Fruit fly (Drosophila melanogaster) whole organism, embryonic: ENCODE measurements around the gene CG2003.

Source experiments
- Bgb ChIP-seq: fragments of 200-800 bp; sonication (Bioruptor generic); IDR thresholded peaks from 2 replicates; pipeline ENCODE4 v1.3.6; 2022; ENCODE audit warnings: missing biosample characterization, missing genetic modification characterization; ENCODE audit not compliant: partially characterized antibody
- CG11504 ChIP-seq: fragments of 200-800 bp; sonication (Bioruptor generic); optimal IDR thresholded peaks from 3 replicates; lab custom pipeline; 2019; ENCODE audit warnings: missing biosample characterization, mild to moderate bottlenecking, missing genetic modification characterization, moderate library complexity
- CG11560 ChIP-seq: fragments of 200-800 bp; sonication (Bioruptor generic); IDR thresholded peaks from 3 replicates; pipeline ENCODE4 v1.3.6; 2022; ENCODE audit warnings: missing biosample characterization, missing genetic modification characterization
- CG11723 ChIP-seq: fragments of 200-800 bp; sonication (Bioruptor generic); optimal IDR thresholded peaks from 2 replicates; lab custom pipeline; 2017; ENCODE audit warnings: missing biosample characterization, mild to moderate bottlenecking, missing genetic modification characterization
- CG14050 ChIP-seq: fragments of 200-800 bp; sonication (Bioruptor generic); IDR thresholded peaks from 3 replicates; pipeline ENCODE4 v1.3.6; 2022; ENCODE audit warnings: missing biosample characterization, missing genetic modification characterization
- CG15073 ChIP-seq: fragments of 200-800 bp; sonication (Bioruptor generic); optimal IDR thresholded peaks from 2 replicates; lab custom pipeline; 2016; ENCODE audit warnings: missing biosample characterization, missing genetic modification characterization
- CG16779 ChIP-seq: fragments of 200-800 bp; sonication (Bioruptor generic); IDR thresholded peaks from 2 replicates; pipeline ENCODE4 v1.3.6; 2022; ENCODE audit warnings: missing biosample characterization, missing genetic modification characterization
- CG17186 ChIP-seq: fragments of 200-800 bp; sonication (Bioruptor generic); optimal IDR thresholded peaks from 3 replicates; lab custom pipeline; 2017; ENCODE audit warnings: missing biosample characterization, missing genetic modification reagents, missing genetic modification characterization
- CG18599 ChIP-seq: fragments of 200-800 bp; sonication (Bioruptor generic); optimal IDR thresholded peaks from 3 replicates; lab custom pipeline; 2017; ENCODE audit warnings: missing biosample characterization, missing genetic modification characterization, mild to moderate bottlenecking, moderate library complexity, missing genetic modification reagents
- CG2199 ChIP-seq: fragments of 200-800 bp; sonication (Bioruptor generic); IDR thresholded peaks from 3 replicates; pipeline ENCODE4 v1.3.6; 2022; ENCODE audit warnings: missing biosample characterization, missing genetic modification characterization
- CG30403 ChIP-seq: fragments of 200-800 bp; sonication (Bioruptor generic); optimal IDR thresholded peaks from 3 replicates; lab custom pipeline; 2016; ENCODE audit warnings: missing biosample characterization, missing genetic modification characterization
- CG34224 ChIP-seq: fragments of 200-800 bp; sonication (Bioruptor generic); IDR thresholded peaks from 3 replicates; pipeline ENCODE4 v1.3.6; 2022; ENCODE audit warnings: missing biosample characterization, missing genetic modification characterization; ENCODE audit not compliant: partially characterized antibody
- CG4854 ChIP-seq: fragments of 200-800 bp; sonication (Bioruptor generic); optimal IDR thresholded peaks from 2 replicates; lab custom pipeline; 2016; ENCODE audit warnings: missing biosample characterization, missing genetic modification characterization, inconsistent platforms
- CG5180 ChIP-seq: fragments of 200-800 bp; sonication (Bioruptor generic); optimal IDR thresholded peaks from 3 replicates; lab custom pipeline; 2017; ENCODE audit warnings: missing biosample characterization, missing genetic modification characterization, mild to moderate bottlenecking, moderate library complexity, missing genetic modification reagents
- CG6175 ChIP-seq: fragments of 200-800 bp; sonication (Bioruptor generic); IDR thresholded peaks from 3 replicates; pipeline ENCODE4 v1.3.6; 2022; ENCODE audit warnings: missing biosample characterization, missing genetic modification characterization
- D ChIP-seq, 2 experiments: fragments of 200-800 bp in 1 of 2; fragments of >200 bp in 1 of 2; sonication (Bioruptor generic) in 1 of 2; optimal IDR thresholded peaks; 2 replicates in 1 of 2; 3 replicates in 1 of 2; lab custom pipeline; 2017; ENCODE audit warnings: mild to moderate bottlenecking in 1 of 2, missing biosample characterization in 1 of 2, missing genetic modification characterization in 1 of 2, missing genetic modification reagents in 1 of 2
- E2f2 ChIP-seq: fragments of 200-800 bp; sonication (Bioruptor generic); IDR thresholded peaks from 2 replicates; pipeline ENCODE4 v1.3.6; 2022; ENCODE audit warnings: missing biosample characterization, missing genetic modification characterization
- Ets65A ChIP-seq: fragments of 200-800 bp; sonication (Bioruptor generic); peaks from one replicate; lab custom pipeline; 2016; ENCODE audit warnings: missing biosample characterization, missing genetic modification characterization
- GATAe ChIP-seq: fragments of 200-800 bp; sonication (Bioruptor generic); conservative IDR thresholded peaks from 2 replicates; pipeline ENCODE4 v1.3.6; 2022; ENCODE audit warnings: missing biosample characterization, missing genetic modification characterization
- Gsc ChIP-seq: fragments of 200-800 bp; sonication (Bioruptor generic); IDR thresholded peaks from 2 replicates; pipeline ENCODE4 v1.3.6; 2022; ENCODE audit warnings: missing biosample characterization, missing genetic modification characterization
- HLH4C ChIP-seq: fragments of 200-800 bp; sonication (Bioruptor generic); IDR thresholded peaks from 3 replicates; pipeline ENCODE4 v1.3.6; 2022; ENCODE audit warnings: missing biosample characterization, missing genetic modification characterization; ENCODE audit not compliant: partially characterized antibody
- Hey ChIP-seq: fragments of 200-800 bp; sonication (Bioruptor generic); optimal IDR thresholded peaks from 3 replicates; lab custom pipeline; 2018; ENCODE audit warnings: missing biosample characterization, mild to moderate bottlenecking, missing genetic modification characterization
- Kr ChIP-seq: fragments of 200-800 bp; sonication (Bioruptor generic); optimal IDR thresholded peaks from 2 replicates; lab custom pipeline; 2017; ENCODE audit warnings: missing biosample characterization, mild to moderate bottlenecking, missing genetic modification characterization
- Mrtf ChIP-seq: fragments of 200-800 bp; sonication (Bioruptor generic); IDR thresholded peaks from 3 replicates; pipeline ENCODE4 v1.3.6; 2022; ENCODE audit warnings: missing biosample characterization, missing genetic modification characterization
- Rx ChIP-seq: fragments of 200-800 bp; sonication (Bioruptor generic); IDR thresholded peaks from 2 replicates; pipeline ENCODE4 v1.3.6; 2022; ENCODE audit warnings: missing biosample characterization, missing genetic modification characterization
- Side ChIP-seq: fragments of 200-800 bp; sonication (Bioruptor generic); optimal IDR thresholded peaks from 2 replicates; lab custom pipeline; 2016; ENCODE audit warnings: missing biosample characterization, missing genetic modification characterization
- Vsx1 ChIP-seq: fragments of 200-800 bp; sonication (Bioruptor generic); optimal IDR thresholded peaks from 2 replicates; lab custom pipeline; 2017; ENCODE audit warnings: missing biosample characterization, mild to moderate bottlenecking, missing genetic modification characterization, missing genetic modification reagents
- ash1 ChIP-seq: fragments of 200-800 bp; sonication (Bioruptor generic); optimal IDR thresholded peaks from 2 replicates; lab custom pipeline; 2018; ENCODE audit warnings: missing biosample characterization, mild to moderate bottlenecking, missing genetic modification characterization
- az2 ChIP-seq: fragments of 200-800 bp; sonication (Bioruptor generic); optimal IDR thresholded peaks from 3 replicates; lab custom pipeline; 2016; ENCODE audit warnings: missing biosample characterization, missing genetic modification characterization
- bab2 ChIP-seq: fragments of 200-800 bp; sonication (Bioruptor generic); optimal IDR thresholded peaks from 2 replicates; lab custom pipeline; 2016; ENCODE audit warnings: missing biosample characterization, missing genetic modification characterization
- bbx ChIP-seq: fragments of 200-800 bp; sonication (Bioruptor generic); IDR thresholded peaks from 2 replicates; pipeline ENCODE4 v1.3.6; 2022; ENCODE audit warnings: missing biosample characterization, missing genetic modification characterization; ENCODE audit not compliant: partially characterized antibody
- cas ChIP-seq: fragments of 200-800 bp; sonication (Bioruptor generic); IDR thresholded peaks from 2 replicates; pipeline ENCODE4 v1.3.6; 2022; ENCODE audit warnings: missing biosample characterization, missing genetic modification characterization
- cato ChIP-seq: fragments of 200-800 bp; sonication (Bioruptor generic); optimal IDR thresholded peaks from 2 replicates; lab custom pipeline; 2016; ENCODE audit warnings: missing biosample characterization, missing genetic modification characterization, borderline replicate concordance
- da ChIP-seq: fragments of 200-800 bp; sonication (Bioruptor generic); optimal IDR thresholded peaks from 2 replicates; lab custom pipeline; 2016; ENCODE audit warnings: missing biosample characterization, missing genetic modification characterization
- dpn ChIP-seq, 2 experiments: fragments of 200-800 bp; sonication (Bioruptor generic); optimal IDR thresholded peaks; 3 replicates each; lab custom pipeline; 2016; ENCODE audit warnings: missing biosample characterization in 2 of 2, missing genetic modification characterization in 2 of 2
- dysf ChIP-seq: fragments of 200-800 bp; sonication (Bioruptor generic); IDR thresholded peaks from 3 replicates; pipeline ENCODE4 v1.3.6; 2022; ENCODE audit warnings: missing biosample characterization, missing genetic modification characterization
- esg ChIP-seq: fragments of 200-800 bp; sonication (Bioruptor generic); conservative IDR thresholded peaks from 2 replicates; pipeline ENCODE4 v1.3.6; 2022; ENCODE audit warnings: missing biosample characterization, missing genetic modification characterization
- ftz-f1 ChIP-seq: fragments of 200-800 bp; sonication (Bioruptor generic); optimal IDR thresholded peaks from 2 replicates; lab custom pipeline; 2016; ENCODE audit warnings: missing biosample characterization, missing genetic modification characterization
- kay ChIP-seq: fragments of 200-800 bp; sonication (Bioruptor generic); optimal IDR thresholded peaks from 2 replicates; lab custom pipeline; 2016; ENCODE audit warnings: missing biosample characterization, missing genetic modification characterization
- klu ChIP-seq: fragments of 200-800 bp; sonication (Bioruptor generic); IDR thresholded peaks from 2 replicates; pipeline ENCODE4 v1.3.6; 2022; ENCODE audit warnings: missing biosample characterization, missing genetic modification characterization
- maf-S ChIP-seq: fragments of 200-800 bp; sonication (Bioruptor generic); optimal IDR thresholded peaks from 2 replicates; lab custom pipeline; 2016; ENCODE audit warnings: missing biosample characterization, missing genetic modification characterization
- org-1 ChIP-seq: fragments of 200-800 bp; sonication (Bioruptor generic); optimal IDR thresholded peaks from 2 replicates; lab custom pipeline; 2017; ENCODE audit warnings: missing biosample characterization, missing genetic modification characterization
- pfk ChIP-seq: fragments of 200-800 bp; sonication (Bioruptor generic); optimal IDR thresholded peaks from 2 replicates; lab custom pipeline; 2018; ENCODE audit warnings: missing biosample characterization, mild to moderate bottlenecking, missing genetic modification characterization, moderate library complexity
- pita ChIP-seq: fragments of 200-800 bp; sonication (Bioruptor generic); optimal IDR thresholded peaks from 2 replicates; lab custom pipeline; 2017; ENCODE audit warnings: missing biosample characterization, mild to moderate bottlenecking, missing genetic modification characterization
- psq ChIP-seq: fragments of 200-800 bp; sonication (Bioruptor generic); optimal IDR thresholded peaks from 2 replicates; lab custom pipeline; 2017; ENCODE audit warnings: missing biosample characterization, missing genetic modification characterization
- ro ChIP-seq: fragments of 200-800 bp; sonication (Bioruptor generic); IDR thresholded peaks from 2 replicates; pipeline ENCODE4 v1.3.6; 2022; ENCODE audit warnings: missing biosample characterization, missing genetic modification characterization
- sens ChIP-seq: fragments of 200-800 bp; sonication (Bioruptor generic); peaks from one replicate; lab custom pipeline; 2016; ENCODE audit warnings: missing biosample characterization, missing genetic modification characterization
- seq ChIP-seq: fragments of 200-800 bp; sonication (Bioruptor generic); IDR thresholded peaks from 2 replicates; pipeline ENCODE4 v1.3.6; 2022; ENCODE audit warnings: missing biosample characterization, missing genetic modification characterization
- so ChIP-seq: fragments of 200-800 bp; sonication (Bioruptor generic); IDR thresholded peaks from 3 replicates; pipeline ENCODE4 v1.3.6; 2022; ENCODE audit warnings: missing biosample characterization, missing genetic modification characterization
- toy ChIP-seq: fragments of 200-800 bp; sonication (Bioruptor generic); IDR thresholded peaks from 2 replicates; pipeline ENCODE4 v1.3.6; 2022; ENCODE audit warnings: missing biosample characterization, missing genetic modification characterization
- trh ChIP-seq: fragments of 200-800 bp; sonication (Bioruptor generic); optimal IDR thresholded peaks from 2 replicates; lab custom pipeline; 2016; ENCODE audit warnings: missing biosample characterization, missing genetic modification characterization

Gene CG2003

dm6 chr3R:31939619-31940018 is 38.3 kb upstream of the CG2003 start:
- no peak for TF ChIP-seq bab2 (GFP tag; lab: Kevin White, UChicago)
- TF ChIP-seq CG2199 (GFP tag; lab: Robert Waterston, UW), result 0 out of 3 replicates have a peak, but pooled peaks have one; percentile 8
- TF ChIP-seq sens (GFP tag; lab: Kevin White, UChicago), result peak; percentile 43
- TF ChIP-seq Ets65A (GFP tag; lab: Kevin White, UChicago), result peak; percentile 62
- peak; percentile 85 for TF ChIP-seq CG11504

- TF ChIP-seq org-1 (GFP tag; lab: Kevin White, UChicago) (no peak), CG15073 (GFP tag; lab: Kevin White, UChicago) (no peak), E2f2 (GFP tag; lab: Robert Waterston, UW) (no peak), seq (GFP tag; lab: Robert Waterston, UW) (no peak), CG18599 (GFP tag; lab: Kevin White, UChicago) (no peak), CG14050 (GFP tag; lab: Robert Waterston, UW) (no peak), psq (no peak), ro (GFP tag; lab: Robert Waterston, UW) (no peak), CG16779 (GFP tag; lab: Robert Waterston, UW) (no peak), bbx (GFP tag; lab: Robert Waterston, UW) (no peak), az2 (no peak), CG11723 (GFP tag; lab: Kevin White, UChicago) (no peak), Hey (no peak), Bgb (no peak), CG4854 (no peak), Gsc (GFP tag; lab: Robert Waterston, UW) (no peak), CG11560 (tag; lab: Robert Waterston, UW) (no peak), Kr (GFP tag; lab: Kevin White, UChicago) (no peak), CG17186 (GFP tag; lab: Kevin White, UChicago) (no peak), Rx (GFP tag; lab: Robert Waterston, UW) (no peak)
Observed at dm6 chr3R:31940140-31940539, 37.8 kb upstream of the CG2003 start.

dm6 chr3R:31941580-31941979 is 36.3 kb upstream of the CG2003 start:
- TF ChIP-seq Mrtf (GFP tag; lab: Robert Waterston, UW) (peak; percentile 51; the same call in 1 of the 3 replicates), toy (GFP tag; lab: Robert Waterston, UW) (no peak), Side (no peak), CG34224 (GFP tag; lab: Robert Waterston, UW) (no peak), Vsx1 (GFP tag; lab: Kevin White, UChicago) (no peak), esg (GFP tag; lab: Robert Waterston, UW) (peak; percentile 67), CG6175 (no peak), klu (no peak), da (GFP tag; lab: Kevin White, UChicago) (no peak), trh (GFP tag; lab: Kevin White, UChicago) (no peak), D (optimal IDR thresholded peaks at IDR 0.05; lab: Kevin White, UChicago) (no peak), D (GFP tag; optimal IDR thresholded peaks at IDR 0.05; lab: Kevin White, UChicago) (peak; percentile 25), so (GFP tag; lab: Robert Waterston, UW) (peak; percentile 70; the same call in 1 of the 3 replicates), maf-S (GFP tag; lab: Kevin White, UChicago) (no peak), ash1 (no peak), pita (no peak), cas (no peak), kay (no peak), GATAe (GFP tag; lab: Robert Waterston, UW) (no peak), CG5180 (GFP tag; lab: Kevin White, UChicago) (peak; percentile 69), pfk (no peak), cato (GFP tag; lab: Kevin White, UChicago) (no peak), dysf (GFP tag; lab: Robert Waterston, UW) (peak; percentile 68), ftz-f1 (GFP tag; lab: Kevin White, UChicago) (no peak), HLH4C (GFP tag; lab: Robert Waterston, UW) (no peak), dpn (GFP tag; optimal IDR thresholded peaks at IDR 0.05; lab: Kevin White, UChicago) (peak; percentile 27 to 58), CG30403 (GFP tag; lab: Kevin White, UChicago) (peak; percentile 27)
